Worm (Caenorhabditis elegans): ENCODE results near the gene pqn-51.

- TF ChIP-seq lsy-2 (tag; optimal IDR thresholded peaks at IDR 0.05) (no peak), ceh-83 (GFP tag; optimal IDR thresholded peaks at IDR 0.05) (no peak), unc-62 (GFP tag; optimal IDR thresholded peaks at IDR 0.05) (no peak), hlh-1 (tag; optimal IDR thresholded peaks at IDR 0.05) (no peak)
These were observed 38.9 kb downstream of the pqn-51 start for ce11 chrV:5088311-5088710.

Measured in whole organism, mixed stage, embryonic.